Worm (Caenorhabditis elegans): ENCODE data around the gene nhr-234.

- no peak for TF ChIP-seq snpc-4 (tag; optimal IDR thresholded peaks at IDR 0.05)
- TF ChIP-seq nhr-237 (tag; optimal IDR thresholded peaks at IDR 0.05) = no peak
- no peak for TF ChIP-seq lin-13 (tag; optimal IDR thresholded peaks at IDR 0.05)
- TF ChIP-seq nhr-28 (tag; optimal IDR thresholded peaks at IDR 0.05) = no peak
- TF ChIP-seq mep-1 (tag; optimal IDR thresholded peaks at IDR 0.05) = peak; percentile 61
- no peak for TF ChIP-seq blmp-1 (tag; optimal IDR thresholded peaks at IDR 0.05)
- no peak for TF ChIP-seq unc-39 (tag; optimal IDR thresholded peaks at IDR 0.05)
- no peak for TF ChIP-seq ceh-43 (GFP tag; optimal IDR thresholded peaks at IDR 0.05)
- TF ChIP-seq lsy-2 (tag; optimal IDR thresholded peaks at IDR 0.05) = peak; percentile 24
- TF ChIP-seq ztf-11 (tag; optimal IDR thresholded peaks at IDR 0.05) = no peak
- TF ChIP-seq sptf-1 (tag; optimal IDR thresholded peaks at IDR 0.05) = no peak
These were observed 32.5 kb upstream of the nhr-234 start, which contains the start of the genes ceh-100 and lips-15 for ce11 chrII:12603667-12604621.

Data from whole organism, mixed stage, embryonic.